Worm (Caenorhabditis elegans) whole organism, L3 larva: ENCODE results near the gene C27F2.4.

Experiments used
- ZK546.5 ChIP-seq: sonication (generic microtip); optimal IDR thresholded peaks from 2 replicates; lab custom pipeline; 2017; ENCODE audit warnings: missing biosample characterization, missing genetic modification characterization
- aly-2 ChIP-seq: fragments of 150-350 bp; optimal IDR thresholded peaks from 2 replicates; lab custom pipeline; 2014; ENCODE audit warnings: missing biosample characterization, missing genetic modification characterization
- ama-1 ChIP-seq: fragments of 150-350 bp; optimal IDR thresholded peaks from 2 replicates; lab custom pipeline; 2018
- ceh-16 ChIP-seq: sonication (generic microtip); optimal IDR thresholded peaks from 2 replicates; lab custom pipeline; 2017; ENCODE audit warnings: missing biosample characterization, missing genetic modification characterization
- ceh-28 ChIP-seq: fragments of 150-350 bp; optimal IDR thresholded peaks from 2 replicates; lab custom pipeline; 2014; ENCODE audit warnings: missing biosample characterization, missing genetic modification reagents, missing genetic modification characterization
- ceh-9 ChIP-seq: sonication (generic microtip); optimal IDR thresholded peaks from 2 replicates; lab custom pipeline; 2018; ENCODE audit warnings: missing biosample characterization, missing genetic modification characterization
- daf-12 ChIP-seq: fragments of 150-350 bp; optimal IDR thresholded peaks from 2 replicates; lab custom pipeline; 2014; ENCODE audit warnings: missing biosample characterization, missing genetic modification reagents, missing genetic modification characterization
- egl-5 ChIP-seq: fragments of 150-350 bp; optimal IDR thresholded peaks from 2 replicates; lab custom pipeline; 2017; ENCODE audit warnings: missing biosample characterization, missing genetic modification reagents, missing genetic modification characterization, inconsistent platforms
- elt-1 ChIP-seq: fragments of 150-350 bp; optimal IDR thresholded peaks from 2 replicates; lab custom pipeline; 2014; ENCODE audit warnings: missing biosample characterization, missing genetic modification characterization
- elt-2 ChIP-seq: sonication (generic microtip); optimal IDR thresholded peaks from 2 replicates; lab custom pipeline; 2016; ENCODE audit warnings: missing genetic modification reagents, mild to moderate bottlenecking, missing genetic modification characterization, missing compliant biosample characterization
- elt-3 ChIP-seq, 3 experiments: fragments of 150-350 bp in 1 of 3; sonication (generic microtip) in 2 of 3; optimal IDR thresholded peaks; 2 replicates in 2 of 3; 4 replicates in 1 of 3; lab custom pipeline; 2014 to 2017; ENCODE audit warnings: missing biosample characterization in 3 of 3, missing genetic modification characterization in 3 of 3
- eor-1 ChIP-seq, 2 experiments: fragments of 150-350 bp; optimal IDR thresholded peaks; 2 replicates each; lab custom pipeline; 2014 to 2018; ENCODE audit warnings: missing biosample characterization in 2 of 2, missing genetic modification characterization in 2 of 2
- fkh-10 ChIP-seq: sonication (generic microtip); optimal IDR thresholded peaks from 2 replicates; lab custom pipeline; 2017; ENCODE audit warnings: missing biosample characterization, missing genetic modification reagents, missing genetic modification characterization
- fkh-2 ChIP-seq: fragments of 150-350 bp; optimal IDR thresholded peaks from 2 replicates; lab custom pipeline; 2014; ENCODE audit warnings: missing biosample characterization, missing genetic modification reagents, missing genetic modification characterization
- fos-1 ChIP-seq: fragments of 150-350 bp; optimal IDR thresholded peaks from 2 replicates; lab custom pipeline; 2014; ENCODE audit warnings: missing biosample characterization, missing genetic modification characterization
- lin-15B ChIP-seq: fragments of 150-350 bp; optimal IDR thresholded peaks from 2 replicates; lab custom pipeline; 2014; ENCODE audit warnings: missing biosample characterization, missing genetic modification characterization
- lin-39 ChIP-seq: fragments of 150-350 bp; optimal IDR thresholded peaks from 2 replicates; lab custom pipeline; 2018; ENCODE audit warnings: missing biosample characterization, missing genetic modification reagents, missing genetic modification characterization
- lsy-12 ChIP-seq: sonication (generic microtip); optimal IDR thresholded peaks from 2 replicates; lab custom pipeline; 2016; ENCODE audit warnings: mild to moderate bottlenecking, missing genetic modification characterization, missing compliant biosample characterization
- mdl-1 ChIP-seq: fragments of 150-350 bp; optimal IDR thresholded peaks from 2 replicates; lab custom pipeline; 2014; ENCODE audit warnings: missing biosample characterization, missing genetic modification characterization
- mml-1 ChIP-seq: fragments of 150-350 bp; sonication (generic microtip); optimal IDR thresholded peaks from 3 replicates; lab custom pipeline; 2014; ENCODE audit warnings: missing biosample characterization, missing genetic modification characterization
- nfya-1 ChIP-seq: sonication (generic microtip); optimal IDR thresholded peaks from 2 replicates; lab custom pipeline; 2017; ENCODE audit warnings: missing genetic modification characterization, mild to moderate bottlenecking, missing compliant biosample characterization, antibody characterized with exemption, moderate library complexity; ENCODE audit not compliant: insufficient read depth
- nhr-11 ChIP-seq: fragments of 150-350 bp; optimal IDR thresholded peaks from 2 replicates; lab custom pipeline; 2014; ENCODE audit warnings: missing biosample characterization, missing genetic modification characterization
- nhr-12 ChIP-seq: fragments of 150-350 bp; optimal IDR thresholded peaks from 2 replicates; lab custom pipeline; 2014; ENCODE audit warnings: missing biosample characterization, missing genetic modification characterization
- nhr-23 ChIP-seq: fragments of 150-350 bp; optimal IDR thresholded peaks from 2 replicates; lab custom pipeline; 2014; ENCODE audit warnings: missing biosample characterization, missing genetic modification reagents, missing genetic modification characterization
- nhr-28 ChIP-seq: fragments of 150-350 bp; optimal IDR thresholded peaks from 2 replicates; lab custom pipeline; 2014; ENCODE audit warnings: missing biosample characterization, missing genetic modification characterization
- nhr-43 ChIP-seq: sonication (generic microtip); optimal IDR thresholded peaks from 2 replicates; lab custom pipeline; 2016; ENCODE audit warnings: mild to moderate bottlenecking, missing genetic modification characterization, missing compliant biosample characterization; ENCODE audit not compliant: poor library complexity, severe bottlenecking
- nhr-67 ChIP-seq: fragments of 150-350 bp; optimal IDR thresholded peaks from 2 replicates; lab custom pipeline; 2014; ENCODE audit warnings: missing biosample characterization, missing genetic modification characterization
- nhr-77 ChIP-seq: fragments of 150-350 bp; optimal IDR thresholded peaks from 2 replicates; lab custom pipeline; 2014; ENCODE audit warnings: missing biosample characterization, missing genetic modification characterization
- pha-4 ChIP-seq: fragments of 150-350 bp; optimal IDR thresholded peaks from 2 replicates; lab custom pipeline; 2014; ENCODE audit warnings: missing biosample characterization, missing genetic modification reagents, missing genetic modification characterization
- pqm-1 ChIP-seq: fragments of 150-350 bp; optimal IDR thresholded peaks from 2 replicates; lab custom pipeline; 2017; ENCODE audit warnings: missing biosample characterization, missing genetic modification characterization, inconsistent platforms
- sea-2 ChIP-seq: fragments of 150-350 bp; sonication (generic microtip); optimal IDR thresholded peaks from 4 replicates; lab custom pipeline; 2014; ENCODE audit warnings: missing biosample characterization, missing genetic modification reagents, missing genetic modification characterization
- skn-1 ChIP-seq: fragments of 150-350 bp; optimal IDR thresholded peaks from 2 replicates; lab custom pipeline; 2014; ENCODE audit warnings: missing biosample characterization, missing genetic modification characterization
- snpc-4 ChIP-seq: fragments of 150-350 bp; optimal IDR thresholded peaks from 2 replicates; lab custom pipeline; 2014; ENCODE audit warnings: missing biosample characterization, missing genetic modification characterization
- tbx-2 ChIP-seq: sonication (generic microtip); optimal IDR thresholded peaks from 2 replicates; lab custom pipeline; 2016; ENCODE audit warnings: mild to moderate bottlenecking, missing genetic modification characterization, missing compliant biosample characterization
- unc-39 ChIP-seq: sonication (generic microtip); optimal IDR thresholded peaks from 4 replicates; lab custom pipeline; 2017; ENCODE audit warnings: missing biosample characterization, missing genetic modification characterization
- unc-62 ChIP-seq: fragments of 150-350 bp; sonication (generic microtip); optimal IDR thresholded peaks from 4 replicates; lab custom pipeline; 2014; ENCODE audit warnings: missing biosample characterization, missing genetic modification reagents, missing genetic modification characterization
- ztf-11 ChIP-seq: fragments of 150-350 bp; optimal IDR thresholded peaks from 2 replicates; lab custom pipeline; 2014; ENCODE audit warnings: missing biosample characterization, missing genetic modification characterization
- ztf-4 ChIP-seq: fragments of 150-350 bp; optimal IDR thresholded peaks from 2 replicates; lab custom pipeline; 2014; ENCODE audit warnings: missing biosample characterization, missing genetic modification characterization

The C27F2.4 gene

ce11 chrIII:4930154-4930679 is 29.9 kb downstream of the C27F2.4 start, which contains the start of gene set-2 (continued):
- TF ChIP-seq mml-1 = no peak
- no peak for TF ChIP-seq ama-1
- TF ChIP-seq, all 47 proteins: peak for 12

- TF ChIP-seq mml-1 (no peak), ceh-16 (tag; lab: Kevin White, UChicago) (no peak), fkh-2 (tag; lab: Kevin White, UChicago) (no peak), ZK546.5 (tag; lab: Kevin White, UChicago) (no peak), elt-2 (tag; lab: Kevin White, UChicago) (no peak), nhr-28 (no peak), aly-2 (tag; lab: Kevin White, UChicago) (no peak), nhr-11 (tag; lab: Kevin White, UChicago) (no peak), eor-1 (tag; optimal IDR thresholded peaks at IDR 0.05; lab: Kevin White, UChicago) (no peak), skn-1 (tag; lab: Kevin White, UChicago) (no peak), lsy-12 (tag; lab: Kevin White, UChicago) (no peak), elt-1 (tag; lab: Kevin White, UChicago) (no peak), lin-15B (tag; lab: Kevin White, UChicago) (no peak), pqm-1 (tag; lab: Kevin White, UChicago) (no peak), tbx-2 (no peak), nhr-67 (no peak), elt-3 (tag; optimal IDR thresholded peaks at IDR 0.05; lab: Kevin White, UChicago) (no peak), ceh-9 (tag; lab: Kevin White, UChicago) (no peak), nhr-77 (tag; lab: Kevin White, UChicago) (no peak)
Observed at ce11 chrIII:4924134-4924533, 36.0 kb downstream of the C27F2.4 start.

DNA sequence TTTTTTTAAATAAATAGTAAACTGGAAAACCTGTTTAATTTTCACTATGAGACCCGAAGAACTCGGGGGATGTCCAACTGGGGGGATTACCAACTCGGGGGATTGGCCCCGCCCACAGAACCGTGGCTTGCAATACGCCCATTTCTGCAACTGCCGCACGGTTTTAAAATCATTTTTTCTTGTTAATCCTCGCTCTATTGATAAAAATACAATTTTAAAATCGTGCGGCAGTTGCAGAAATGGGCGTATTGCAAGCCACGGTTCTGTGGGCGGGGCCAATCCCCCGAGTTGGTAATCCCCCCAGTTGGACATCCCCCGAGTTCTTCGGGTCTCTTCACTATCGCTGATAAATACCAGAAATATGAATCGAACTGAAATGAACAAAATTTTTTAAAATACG is 38.1 kb downstream of the C27F2.4 start, which contains the start of gene mmab-1:
Gene mmab-1, minus strand, starts transcription at position 95 of the 400 bp plus-strand sequence.
- TF ChIP-seq lin-39 (tag; lab: Kevin White, UChicago) (peak; percentile 6), nfya-1 (tag; lab: Kevin White, UChicago) (peak; percentile 28), nhr-43 (peak; percentile 71)

ce11 chrIII:4920221-4920620 is 39.9 kb downstream of the C27F2.4 start, which contains the start of gene ula-1:
Gene ula-1, minus strand, starts transcription at chrIII:4920321.
- no peak for TF ChIP-seq pqm-1 (tag; lab: Kevin White, UChicago)
- TF ChIP-seq ceh-9 (tag; lab: Kevin White, UChicago) = no peak
- TF ChIP-seq, all 47 proteins: peak for 0

DNA sequence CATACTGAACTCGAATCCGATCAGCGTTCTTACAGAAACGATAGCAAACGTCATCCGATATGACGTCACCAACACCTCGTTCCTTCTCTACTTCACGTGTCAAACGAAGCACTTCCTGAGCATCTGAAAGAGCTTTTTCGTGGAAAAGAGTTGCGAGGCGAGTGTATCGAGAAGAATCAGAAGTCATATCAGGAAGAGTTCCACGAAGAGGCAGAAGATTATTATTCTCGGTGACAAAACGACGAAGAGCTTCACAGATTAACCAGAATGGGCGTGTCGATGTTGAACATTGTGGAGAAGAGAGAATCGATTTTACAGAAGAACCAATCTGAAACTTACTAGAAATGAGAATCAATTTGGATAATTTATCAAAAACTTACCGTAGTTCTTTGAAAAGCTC is 41.2 kb downstream of the C27F2.4 start:
- no peak for TF ChIP-seq nhr-12 (tag; lab: Kevin White, UChicago)
- TF ChIP-seq unc-62 (GFP tag; lab: Kevin White, UChicago) = no peak
- TF ChIP-seq nhr-77 (tag; lab: Kevin White, UChicago) = no peak
- no peak for TF ChIP-seq fos-1 (tag; lab: Kevin White, UChicago)
- TF ChIP-seq tbx-2 = no peak
- no peak for TF ChIP-seq sea-2 (GFP tag; lab: Kevin White, UChicago)
- no peak for TF ChIP-seq mdl-1 (tag; lab: Kevin White, UChicago)
- TF ChIP-seq daf-12 (tag; lab: Kevin White, UChicago) = no peak
- no peak for TF ChIP-seq nhr-67

- TF ChIP-seq unc-39 (tag; lab: Kevin White, UChicago) (no peak), elt-3 (tag; optimal IDR thresholded peaks at IDR 0.05; lab: Kevin White, UChicago) (no peak), fos-1 (tag; lab: Kevin White, UChicago) (no peak), pqm-1 (tag; lab: Kevin White, UChicago) (no peak), ceh-16 (tag; lab: Kevin White, UChicago) (no peak), nhr-23 (peak; percentile 66), ZK546.5 (tag; lab: Kevin White, UChicago) (no peak), snpc-4 (peak; percentile 37), ztf-4 (no peak), lin-39 (tag; lab: Kevin White, UChicago) (peak; percentile 61), lin-15B (tag; lab: Kevin White, UChicago) (peak; percentile 71), nhr-11 (tag; lab: Kevin White, UChicago) (no peak), fkh-10 (GFP tag; lab: Kevin White, UChicago) (no peak), mdl-1 (tag; lab: Kevin White, UChicago) (no peak), aly-2 (tag; lab: Kevin White, UChicago) (no peak), ama-1 (peak; percentile 38), elt-2 (tag; lab: Kevin White, UChicago) (peak; percentile 3), pha-4 (peak; percentile 71), egl-5 (peak; percentile 57), ceh-9 (tag; lab: Kevin White, UChicago) (no peak), unc-62 (GFP tag; lab: Kevin White, UChicago) (no peak), ztf-11 (no peak), sea-2 (GFP tag; lab: Kevin White, UChicago) (no peak), nfya-1 (tag; lab: Kevin White, UChicago) (peak; percentile 72), ceh-28 (tag; lab: Kevin White, UChicago) (no peak), nhr-77 (tag; lab: Kevin White, UChicago) (no peak), nhr-12 (tag; lab: Kevin White, UChicago) (no peak), tbx-2 (no peak)
Observed at ce11 chrIII:4917960-4918712, 42.0 kb downstream of the C27F2.4 start, which contains the start of gene rpb-8. Gene rpb-8, minus strand, starts transcription at chrIII:4918008.
